Fruit fly (Drosophila melanogaster) whole organism, pupa: ENCODE results near the gene Best3.

ENCODE experiments used
- CG10348 ChIP-seq: fragments of 200-800 bp; sonication (Bioruptor generic); IDR thresholded peaks from 2 replicates; pipeline ENCODE4 v1.3.6; 2022; ENCODE audit warnings: missing biosample characterization, missing genetic modification characterization
- CG32121 ChIP-seq: fragments of 200-800 bp; sonication (Bioruptor generic); IDR thresholded peaks from 2 replicates; pipeline ENCODE4 v1.3.6; 2022; ENCODE audit warnings: missing biosample characterization, missing genetic modification characterization
- CG34367 ChIP-seq: fragments of 200-800 bp; sonication (Bioruptor generic); optimal IDR thresholded peaks from 2 replicates; lab custom pipeline; 2018; ENCODE audit warnings: missing biosample characterization, mild to moderate bottlenecking, missing genetic modification characterization
- CG9948 ChIP-seq: fragments of 200-800 bp; sonication (Bioruptor generic); optimal IDR thresholded peaks from 2 replicates; lab custom pipeline; 2018; ENCODE audit warnings: missing biosample characterization, mild to moderate bottlenecking, missing genetic modification characterization, moderate library complexity
- EcR ChIP-seq: fragments of 200-800 bp; sonication (Bioruptor generic); optimal IDR thresholded peaks from 3 replicates; lab custom pipeline; 2019; ENCODE audit warnings: missing biosample characterization, missing genetic modification characterization, mild to moderate bottlenecking, moderate library complexity, missing genetic modification reagents
- Pif1B ChIP-seq: fragments of 200-800 bp; sonication (Bioruptor generic); optimal IDR thresholded peaks from 3 replicates; lab custom pipeline; 2016; ENCODE audit warnings: missing biosample characterization, missing genetic modification characterization
- Snoo ChIP-seq: fragments of 200-800 bp; sonication (Bioruptor generic); optimal IDR thresholded peaks from 3 replicates; lab custom pipeline; 2017; ENCODE audit warnings: missing biosample characterization, mild to moderate bottlenecking, missing genetic modification characterization, inconsistent platforms
- rn ChIP-seq: fragments of 200-800 bp; sonication (Bioruptor generic); IDR thresholded peaks from 2 replicates; pipeline ENCODE4 v1.3.6; 2022; ENCODE audit warnings: missing biosample characterization, missing genetic modification characterization

DNA sequence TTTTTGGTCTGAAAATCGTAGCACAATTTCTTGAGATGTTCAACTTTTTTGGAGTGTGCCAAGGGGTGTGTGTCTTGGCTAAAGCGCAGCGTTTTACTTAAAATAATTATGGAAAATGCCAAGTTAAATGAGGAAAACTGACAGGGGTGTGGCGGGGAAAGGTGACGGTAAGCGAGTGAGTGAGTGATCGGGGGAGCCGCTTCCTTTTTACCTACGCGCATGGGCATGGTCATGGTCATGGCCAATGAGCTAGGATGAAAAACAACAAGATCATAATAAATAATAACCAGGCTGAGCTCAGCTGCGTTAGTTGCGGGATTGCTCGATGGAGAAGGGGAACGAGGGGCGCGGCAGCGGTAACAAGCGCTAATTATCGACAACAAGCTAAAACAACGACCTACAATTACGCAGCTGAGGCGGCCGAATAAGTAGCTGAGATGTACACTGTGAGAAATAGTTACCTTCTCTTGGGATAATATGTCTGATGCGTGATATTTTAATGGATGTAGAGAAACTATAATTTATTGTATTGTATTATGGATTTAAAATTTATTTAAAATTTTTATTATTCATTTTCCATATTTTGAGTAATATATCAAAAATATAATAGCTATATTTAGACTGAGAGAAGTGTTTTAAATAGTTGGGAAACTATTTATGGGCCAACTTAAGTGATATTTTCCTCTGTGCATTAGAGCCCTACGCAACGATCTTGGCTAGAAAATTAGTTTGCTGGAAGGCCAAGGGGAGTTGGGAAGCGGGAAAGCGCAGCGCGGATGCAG is 38.1 kb downstream of the Best3 start:
- TF ChIP-seq EcR (GFP tag; lab: Kevin White, UChicago) (no peak), CG34367 (peak; percentile 75), CG10348 (GFP tag; lab: Robert Waterston, UW) (no peak), CG9948 (peak; percentile 88), Pif1B (GFP tag; lab: Kevin White, UChicago) (peak; percentile 43), rn (GFP tag; lab: Robert Waterston, UW) (no peak; the same call in 1 of the 2 replicates), Snoo (no peak), CG32121 (peak; percentile 19; the same call in 1 of the 2 replicates)
